Fruit fly (Drosophila melanogaster) whole organism, wandering third instar larva: ENCODE results near the gene CG4553.

Experiments
- CG32264 ChIP-seq: fragments of 200-800 bp; sonication (Bioruptor generic); optimal IDR thresholded peaks from 2 replicates; lab custom pipeline; 2016; ENCODE audit warnings: missing biosample characterization, missing genetic modification characterization
- CG9705 ChIP-seq: fragments of 200-800 bp; sonication (Bioruptor generic); optimal IDR thresholded peaks from 2 replicates; lab custom pipeline; 2018; ENCODE audit warnings: missing biosample characterization, mild to moderate bottlenecking, missing genetic modification characterization
- Hnf4 ChIP-seq: fragments of 200-800 bp; sonication (Bioruptor generic); optimal IDR thresholded peaks from 2 replicates; lab custom pipeline; 2016; ENCODE audit warnings: missing biosample characterization, mild to moderate bottlenecking, missing genetic modification characterization
- Hr83 ChIP-seq: fragments of 200-300 bp; sonication (Bioruptor generic); optimal IDR thresholded peaks from 2 replicates; lab custom pipeline; 2016; ENCODE audit warnings: missing biosample characterization, mild to moderate bottlenecking, missing genetic modification characterization, moderate library complexity; ENCODE audit not compliant: poor library complexity, severe bottlenecking
- dl ChIP-seq, 2 experiments: fragments of 175-275, 200-275 bp in 1 of 2; fragments of 200-275 bp in 1 of 2; sonication (Bioruptor generic); optimal IDR thresholded peaks; lab custom pipeline; 2018; ENCODE audit warnings: mild to moderate bottlenecking in 2 of 2, missing biosample characterization in 2 of 2, missing genetic modification characterization in 2 of 2, moderate library complexity in 2 of 2; ENCODE audit not compliant: partially characterized antibody in 2 of 2, insufficient read depth in 1 of 2
- usp ChIP-seq: fragments of >200 bp; optimal IDR thresholded peaks from 2 replicates; lab custom pipeline; 2017; ENCODE audit warnings: missing biosample characterization, missing genetic modification characterization

DNA sequence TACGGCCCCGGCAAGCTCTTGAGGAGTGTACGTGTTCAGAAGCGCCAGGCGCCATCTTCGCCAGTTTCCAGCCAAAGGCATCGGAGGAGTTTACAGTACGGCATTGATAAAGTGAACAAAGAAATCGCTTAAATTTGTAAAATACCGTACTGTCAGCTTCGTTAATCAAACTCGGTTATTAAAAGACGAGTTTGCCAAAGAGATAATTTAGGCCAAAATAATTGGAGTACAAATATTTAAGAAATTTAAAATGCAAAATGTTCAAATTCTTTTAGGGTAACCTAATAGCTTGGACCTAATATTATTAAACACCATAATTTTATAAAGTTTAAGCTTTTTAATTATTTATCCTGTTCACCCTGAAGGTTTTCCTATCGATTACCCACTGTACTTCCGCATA, 24.9 kb downstream of the CG4553 start:
- TF ChIP-seq CG9705 (GFP tag; lab: Kevin White, UChicago) = no peak
- TF ChIP-seq Hr83 (GFP tag; lab: Kevin White, UChicago) = no peak
- TF ChIP-seq usp (GFP tag; lab: Kevin White, UChicago) = no peak
- no peak for TF ChIP-seq Hnf4
- TF ChIP-seq dl (GFP tag; optimal IDR thresholded peaks at IDR 0.05; lab: Kevin White, UChicago; ENCODE audit: insufficient read depth in 1 of 2, partially characterized antibody in 2 of 2) = no peak
- no peak for TF ChIP-seq CG32264 (GFP tag; lab: Kevin White, UChicago)
